Fruit fly (Drosophila melanogaster) whole organism: ENCODE results near the gene CG8301.

Experiments
- CG8478 ChIP-seq: fragments of >200 bp; optimal IDR thresholded peaks from 2 replicates; lab custom pipeline; 2018; ENCODE audit warnings: inconsistent platforms
- Dll ChIP-seq: fragments of >200 bp; optimal IDR thresholded peaks from 2 replicates; lab custom pipeline; 2017
- pan ChIP-seq: fragments of >200 bp; optimal IDR thresholded peaks from 2 replicates; lab custom pipeline; 2017
- psq ChIP-seq: fragments of >200 bp; optimal IDR thresholded peaks from 2 replicates; lab custom pipeline; 2017
- usp ChIP-seq: fragments of >200 bp; optimal IDR thresholded peaks from 2 replicates; lab custom pipeline; 2017; ENCODE audit warnings: missing biosample characterization, missing genetic modification characterization, mixed read lengths

- TF ChIP-seq pan (lab: Kevin White, UChicago): no peak
- TF ChIP-seq CG8478 (lab: Kevin White, UChicago): no peak
- no peak for TF ChIP-seq usp (GFP tag; lab: Kevin White, UChicago)
- no peak for TF ChIP-seq psq (lab: Kevin White, UChicago)
- no peak for TF ChIP-seq Dll
Measured at dm6 chr3R:9613124-9613523, 32.0 kb downstream of the CG8301 start.
